Worm (Caenorhabditis elegans): ENCODE results near the gene F55C12.19.

Gene F55C12.19

DNA sequence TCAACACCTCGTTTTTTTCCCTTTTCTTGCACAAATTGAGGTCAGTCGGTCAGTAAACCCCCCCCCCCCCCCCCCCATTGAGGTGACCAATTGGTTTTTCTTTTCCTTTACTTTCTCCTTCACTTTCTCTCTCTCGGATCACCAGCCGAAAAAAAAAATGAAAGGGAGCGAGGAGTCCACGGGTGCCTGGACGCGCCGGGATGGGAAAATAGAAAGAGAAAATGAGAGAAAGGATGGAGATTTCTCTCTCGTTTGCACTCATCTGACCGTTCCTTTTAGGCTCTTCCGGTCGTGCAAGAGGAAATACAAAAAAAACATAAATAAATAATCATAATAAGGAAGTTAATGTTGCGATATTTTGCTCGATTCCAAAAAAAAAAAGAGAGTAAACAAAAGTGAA lies 33.1 kb downstream of the F55C12.19 start:
- no peak for TF ChIP-seq unc-62 (GFP tag; optimal IDR thresholded peaks at IDR 0.05)
- no peak for TF ChIP-seq unc-86 (tag; optimal IDR thresholded peaks at IDR 0.05)
- peak; percentile 100 for TF ChIP-seq blmp-1 (tag; optimal IDR thresholded peaks at IDR 0.05)

DNA sequence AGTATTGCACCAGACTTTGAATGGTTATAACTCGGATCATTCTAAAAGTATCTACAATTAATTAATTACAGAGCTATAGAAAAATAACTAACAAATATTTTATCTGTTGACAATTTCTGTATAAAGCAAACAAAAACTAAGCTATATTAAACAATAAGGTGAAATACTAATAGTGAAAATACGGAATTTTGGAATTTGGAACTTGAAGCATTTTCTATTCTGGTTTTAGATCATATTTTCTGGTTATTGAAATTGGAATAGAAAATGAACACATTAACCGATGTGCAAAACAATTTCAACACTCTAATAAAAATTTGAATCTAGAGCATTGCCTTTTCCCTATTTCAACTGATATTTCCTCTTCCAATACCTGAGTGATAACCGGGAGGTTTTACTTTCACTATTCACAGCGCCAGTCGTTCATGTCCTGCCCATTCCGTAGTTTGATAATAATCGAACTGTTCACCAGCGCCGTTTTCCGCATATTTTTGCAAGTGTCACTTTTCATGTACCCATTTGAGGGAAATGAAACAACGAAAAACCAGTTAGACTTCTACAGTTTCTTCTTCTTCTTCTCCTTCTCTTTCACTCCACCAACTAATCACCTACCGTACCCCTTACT lies 34.0 kb downstream of the F55C12.19 start:
- TF ChIP-seq blmp-1 (tag; optimal IDR thresholded peaks at IDR 0.05) (peak; percentile 55), alr-1 (tag; optimal IDR thresholded peaks at IDR 0.05; ENCODE audit: borderline replicate concordance) (no peak)

DNA sequence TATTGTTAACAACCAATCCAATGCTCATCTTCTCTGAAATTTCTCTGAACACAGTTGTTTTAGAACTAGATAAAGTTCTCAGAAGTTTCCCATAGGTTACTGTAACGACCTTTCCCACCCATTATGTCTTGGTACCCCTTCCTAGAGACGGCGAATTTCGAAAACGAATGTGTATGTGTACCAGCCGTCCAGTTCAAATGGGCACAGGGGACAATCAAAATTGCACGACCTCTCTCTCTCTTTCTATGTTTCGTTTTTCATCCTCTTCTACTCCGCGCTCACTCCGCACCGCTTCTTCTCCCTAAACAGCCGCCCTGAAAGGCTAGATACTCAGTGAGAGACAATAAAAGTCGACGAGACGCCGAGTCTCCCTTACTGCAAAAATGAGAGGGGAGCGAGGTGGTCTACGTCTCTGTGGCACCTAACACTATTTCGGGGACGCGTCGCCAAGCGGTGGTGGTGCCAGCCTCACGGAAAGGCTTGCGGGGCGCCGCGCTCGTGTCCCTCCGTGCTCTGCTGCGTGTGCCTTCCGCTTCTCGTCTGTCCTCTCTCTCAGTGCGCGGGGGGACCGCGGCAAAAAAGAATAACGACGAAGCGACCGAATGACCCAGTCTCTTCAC lies 35.6 kb downstream of the F55C12.19 start:
- TF ChIP-seq unc-62 (GFP tag; optimal IDR thresholded peaks at IDR 0.05) (no peak), swsn-7 (tag; optimal IDR thresholded peaks at IDR 0.05) (peak; percentile 2), nhr-77 (tag; optimal IDR thresholded peaks at IDR 0.05) (no peak), nhr-47 (tag; optimal IDR thresholded peaks at IDR 0.05) (peak; percentile 12), C04F5.9 (tag; optimal IDR thresholded peaks at IDR 0.05) (no peak), lin-14 (GFP tag; optimal IDR thresholded peaks at IDR 0.05) (peak; percentile 21), ztf-4 (tag; optimal IDR thresholded peaks at IDR 0.05) (peak; percentile 58), jun-1 (tag; optimal IDR thresholded peaks at IDR 0.05) (peak; percentile 23), ztf-11 (tag; optimal IDR thresholded peaks at IDR 0.05) (peak in 1 of 2 experiments; percentile 12), ceh-8 (GFP tag; optimal IDR thresholded peaks at IDR 0.05) (peak; percentile 68), zip-4 (GFP tag; optimal IDR thresholded peaks at IDR 0.05) (no peak), lin-35 (GFP tag; optimal IDR thresholded peaks at IDR 0.05) (no peak), pqm-1 (tag; optimal IDR thresholded peaks at IDR 0.05) (no peak), rnt-1 (tag; optimal IDR thresholded peaks at IDR 0.05) (peak; percentile 20), nhr-90 (tag; optimal IDR thresholded peaks at IDR 0.05; ENCODE audit: poor library complexity) (no peak), unc-130 (tag; optimal IDR thresholded peaks at IDR 0.05) (no peak), mab-9 (GFP tag; IDR thresholded peaks at IDR 0.05) (no peak), F16B12.6 (tag; optimal IDR thresholded peaks at IDR 0.05) (no peak), efl-1 (optimal IDR thresholded peaks at IDR 0.05) (no peak), efl-1 (GFP tag; optimal IDR thresholded peaks at IDR 0.05 in 1 of 2) (peak in 1 of 2 experiments; percentile 71), blmp-1 (tag; optimal IDR thresholded peaks at IDR 0.05) (peak; percentile 66), ceh-82 (tag; optimal IDR thresholded peaks at IDR 0.05) (peak in 1 of 3 experiments; percentile 7), fkh-10 (GFP tag; optimal IDR thresholded peaks at IDR 0.05) (no peak)

DNA sequence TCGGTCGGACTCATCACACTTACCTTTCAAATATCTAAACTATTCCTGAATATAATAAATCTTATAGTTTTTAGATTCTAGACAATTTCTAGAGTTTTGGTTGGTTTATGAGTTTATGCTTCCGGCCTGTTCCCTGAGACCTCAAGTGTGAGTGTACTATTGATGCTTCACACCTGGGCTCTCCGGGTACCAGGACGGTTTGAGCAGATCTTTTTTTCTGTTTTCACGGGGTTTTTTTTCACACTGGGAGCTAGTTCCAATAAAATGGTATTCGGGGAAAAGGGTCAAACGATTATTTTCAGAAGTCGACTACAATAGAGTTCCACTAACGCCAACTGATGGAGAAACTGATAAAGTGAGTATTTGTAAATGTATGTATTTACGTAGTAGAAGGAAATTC lies 36.2 kb downstream of the F55C12.19 start:
- TF ChIP-seq nhr-84 (tag; optimal IDR thresholded peaks at IDR 0.05) (no peak), zag-1 (tag; optimal IDR thresholded peaks at IDR 0.05) (no peak), unc-30 (tag; optimal IDR thresholded peaks at IDR 0.05) (no peak), irx-1 (tag; optimal IDR thresholded peaks at IDR 0.05) (no peak), alr-1 (tag; optimal IDR thresholded peaks at IDR 0.05; ENCODE audit: borderline replicate concordance) (no peak), ces-1 (GFP tag; optimal IDR thresholded peaks at IDR 0.05) (no peak), elt-2 (tag; optimal IDR thresholded peaks at IDR 0.05) (no peak), hlh-17 (GFP tag; optimal IDR thresholded peaks at IDR 0.05; ENCODE audit: borderline replicate concordance) (no peak), snpc-4 (tag; optimal IDR thresholded peaks at IDR 0.05) (no peak), lin-35 (GFP tag; optimal IDR thresholded peaks at IDR 0.05) (no peak), isw-1 (GFP tag; IDR thresholded peaks at IDR 0.05) (no peak), nhr-85 (tag) (no peak), unc-98 (GFP tag; IDR thresholded peaks at IDR 0.05) (no peak), nhr-28 (tag; optimal IDR thresholded peaks at IDR 0.05) (no peak), dpl-1 (GFP tag; optimal IDR thresholded peaks at IDR 0.05) (no peak), skn-1 (tag; optimal IDR thresholded peaks at IDR 0.05) (no peak), ceh-63 (GFP tag; optimal IDR thresholded peaks at IDR 0.05) (no peak), ztf-11 (tag; optimal IDR thresholded peaks at IDR 0.05) (no peak), ets-5 (GFP tag; IDR thresholded peaks at IDR 0.05) (no peak), fkh-10 (GFP tag; optimal IDR thresholded peaks at IDR 0.05) (no peak)

All from whole organism, L1 larva.